Fruit fly (Drosophila melanogaster): Measurements from ENCODE around the gene CG4362.

The CG4362 gene

DNA sequence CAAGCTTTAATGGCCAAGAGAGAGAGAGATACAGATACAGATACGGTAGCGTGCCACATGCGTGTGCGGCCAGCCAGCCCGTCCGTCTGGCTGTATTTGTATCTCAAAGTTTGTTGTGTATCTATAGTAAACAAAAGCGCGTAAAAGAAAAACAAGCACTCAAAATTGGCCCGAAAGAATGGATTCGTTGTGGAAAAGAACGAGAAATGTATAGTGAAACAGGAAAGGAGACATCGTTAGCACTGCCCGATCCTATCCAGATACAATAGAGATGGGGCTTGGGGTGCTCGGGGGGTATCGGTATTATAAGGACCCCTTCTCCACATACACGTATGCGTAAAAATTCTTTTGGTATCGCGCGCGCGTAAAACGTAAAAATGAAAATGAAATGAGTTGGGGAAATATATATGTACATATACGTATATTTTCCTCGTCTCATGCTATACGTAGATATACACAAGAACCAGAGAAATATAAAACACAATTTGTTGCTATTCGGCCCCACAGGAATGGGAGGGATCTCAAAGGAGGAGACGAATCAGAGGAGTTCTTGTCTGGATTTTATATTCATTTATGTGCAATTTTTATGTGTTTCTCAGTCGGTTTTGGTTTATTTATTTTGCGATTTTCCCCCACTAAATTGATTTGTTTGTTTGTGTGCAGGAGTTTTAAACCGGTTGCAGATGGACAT, 43.4 kb downstream of the CG4362 start (continued):
- TF ChIP-seq CG32767 (GFP tag; IDR thresholded peaks at IDR 0.05): peak; percentile 61; the same call in 1 of the 2 replicates
- peak; percentile 5 for TF ChIP-seq Deaf1 (tag; optimal IDR thresholded peaks at IDR 0.05)
- no peak for TF ChIP-seq CG13296 (GFP tag; optimal IDR thresholded peaks at IDR 0.05)
- no peak; the same call in 2 of the 3 replicates for TF ChIP-seq CG34422 (GFP tag; IDR thresholded peaks at IDR 0.05)
- no peak for TF ChIP-seq CG1602 (GFP tag; optimal IDR thresholded peaks at IDR 0.05)
- no peak for TF ChIP-seq dm (GFP tag; optimal IDR thresholded peaks at IDR 0.05)
- no peak for TF ChIP-seq CG9797 (GFP tag; optimal IDR thresholded peaks at IDR 0.05)
- TF ChIP-seq stc (GFP tag; IDR thresholded peaks at IDR 0.05): no peak
- TF ChIP-seq CG8281 (tag; optimal IDR thresholded peaks at IDR 0.05): peak; percentile 28
- no peak for TF ChIP-seq CG9727 (GFP tag; optimal IDR thresholded peaks at IDR 0.05)
- TF ChIP-seq MBD-R2 (GFP tag; IDR thresholded peaks at IDR 0.05): no peak
- TF ChIP-seq Atf6 (GFP tag; IDR thresholded peaks at IDR 0.05): no peak
- TF ChIP-seq CG8089 (GFP tag; optimal IDR thresholded peaks at IDR 0.05): no peak
- no peak for TF ChIP-seq CG12659 (GFP tag; optimal IDR thresholded peaks at IDR 0.05)
- TF ChIP-seq CG12299 (tag; optimal IDR thresholded peaks at IDR 0.05): peak; percentile 18
- peak in 1 of 2 experiments; percentile 28 for TF ChIP-seq Pdp1 (GFP tag; optimal IDR thresholded peaks at IDR 0.05)
- peak; percentile 10 for TF ChIP-seq CG2875 (GFP tag; optimal IDR thresholded peaks at IDR 0.05)
- TF ChIP-seq CG10543 (GFP tag; optimal IDR thresholded peaks at IDR 0.05): peak; percentile 76
- no peak for TF ChIP-seq CG8765 (GFP tag; IDR thresholded peaks at IDR 0.05)
- peak; percentile 46 for TF ChIP-seq CG12071 (GFP tag; optimal IDR thresholded peaks at IDR 0.05)
- TF ChIP-seq cg (GFP tag; optimal IDR thresholded peaks at IDR 0.05): peak; percentile 55
- TF ChIP-seq run (tag; optimal IDR thresholded peaks at IDR 0.05): no peak
- no peak for TF ChIP-seq CG3726 (GFP tag; IDR thresholded peaks at IDR 0.05)
- TF ChIP-seq crc (GFP tag; optimal IDR thresholded peaks at IDR 0.05): no peak
- no peak for TF ChIP-seq CG14860 (GFP tag; IDR thresholded peaks at IDR 0.05; ENCODE audit: partially characterized antibody)
- peak; percentile 11 for TF ChIP-seq gro (GFP tag; optimal IDR thresholded peaks at IDR 0.05)
- no peak for TF ChIP-seq Dip3 (GFP tag; optimal IDR thresholded peaks at IDR 0.05)
- TF ChIP-seq luna (GFP tag; optimal IDR thresholded peaks at IDR 0.05): no peak
- TF ChIP-seq odd (GFP tag; optimal IDR thresholded peaks at IDR 0.05): peak; percentile 23
- TF ChIP-seq mam (GFP tag; optimal IDR thresholded peaks at IDR 0.05): no peak
- TF ChIP-seq E2f1 (GFP tag; IDR thresholded peaks at IDR 0.05): no peak
- no peak for TF ChIP-seq Dip2 (GFP tag; IDR thresholded peaks at IDR 0.05)
- TF ChIP-seq gt (GFP tag; IDR thresholded peaks at IDR 0.05): no peak
- peak; percentile 36 for TF ChIP-seq cwo (GFP tag; optimal IDR thresholded peaks at IDR 0.05)
- no peak for TF ChIP-seq aop (GFP tag; IDR thresholded peaks at IDR 0.05)
- TF ChIP-seq Bgb (GFP tag; IDR thresholded peaks at IDR 0.05; ENCODE audit: partially characterized antibody): no peak
- TF ChIP-seq vvl (GFP tag; IDR thresholded peaks at IDR 0.05): no peak
- TF ChIP-seq maf-S (GFP tag; optimal IDR thresholded peaks at IDR 0.05): no peak
- TF ChIP-seq CG4820 (GFP tag; optimal IDR thresholded peaks at IDR 0.05): no peak
- TF ChIP-seq Sox100B (GFP tag; optimal IDR thresholded peaks at IDR 0.05): no peak
- TF ChIP-seq Ets65A (GFP tag): no peak
- no peak for TF ChIP-seq CG15073 (GFP tag; optimal IDR thresholded peaks at IDR 0.05)
- peak; percentile 8; the same call in 1 of the 2 replicates for TF ChIP-seq CG14014 (GFP tag; IDR thresholded peaks at IDR 0.05)
- no peak for TF ChIP-seq D19A (tag; optimal IDR thresholded peaks at IDR 0.05)
- no peak for TF ChIP-seq CG4360 (GFP tag; IDR thresholded peaks at IDR 0.05)
- no peak for TF ChIP-seq unc-4 (GFP tag; IDR thresholded peaks at IDR 0.05; ENCODE audit: partially characterized antibody)
- peak; percentile 20 for TF ChIP-seq CG3281 (GFP tag; optimal IDR thresholded peaks at IDR 0.05)
- TF ChIP-seq kni (GFP tag; optimal IDR thresholded peaks at IDR 0.05): peak; percentile 82
- no peak for TF ChIP-seq Myb (GFP tag; optimal IDR thresholded peaks at IDR 0.05)
- TF ChIP-seq CG10431 (GFP tag; optimal IDR thresholded peaks at IDR 0.05): peak; percentile 17
- TF ChIP-seq Drgx (GFP tag; IDR thresholded peaks at IDR 0.05): no peak
